Worm (Caenorhabditis elegans): Measurements from ENCODE around the gene M04G7.2.

M04G7.2 gene

DNA sequence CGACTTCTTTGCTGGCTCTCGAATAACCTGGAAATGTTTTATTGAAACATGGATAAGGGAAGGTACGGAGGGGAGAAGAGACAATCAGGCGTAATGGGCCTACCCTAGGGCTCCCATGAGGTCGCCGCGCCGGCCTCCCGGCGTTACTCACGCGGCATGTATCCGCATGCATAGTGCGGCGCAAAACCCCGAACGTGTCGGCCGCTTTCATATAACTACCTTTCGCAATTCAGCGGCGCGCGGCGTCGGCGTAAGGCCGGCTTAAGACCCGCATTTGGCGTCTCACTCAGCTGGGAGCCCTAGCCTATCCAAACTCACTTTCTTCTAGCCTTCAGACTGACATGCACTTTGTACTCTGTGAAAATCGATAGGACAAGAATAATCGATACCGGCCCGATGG lies 1.2 kb upstream of the M04G7.2 start:
- TF ChIP-seq ahr-1 (tag; optimal IDR thresholded peaks at IDR 0.05) (no peak), nhr-232 (tag; optimal IDR thresholded peaks at IDR 0.05) (no peak), elt-4 (tag; optimal IDR thresholded peaks at IDR 0.05) (peak; percentile 44)

- no peak for TF ChIP-seq zip-5 (tag; optimal IDR thresholded peaks at IDR 0.05)
- no peak for TF ChIP-seq Y22D7AL.16 (tag; optimal IDR thresholded peaks at IDR 0.05)
- TF ChIP-seq ztf-16 (tag; optimal IDR thresholded peaks at IDR 0.05): no peak
Observed at ce11 chrIV:455484-455883, 5.3 kb downstream of the M04G7.2 start, which contains the start of gene M04G7.1. Gene M04G7.1 (plus strand): TSS chrIV:455784.

DNA sequence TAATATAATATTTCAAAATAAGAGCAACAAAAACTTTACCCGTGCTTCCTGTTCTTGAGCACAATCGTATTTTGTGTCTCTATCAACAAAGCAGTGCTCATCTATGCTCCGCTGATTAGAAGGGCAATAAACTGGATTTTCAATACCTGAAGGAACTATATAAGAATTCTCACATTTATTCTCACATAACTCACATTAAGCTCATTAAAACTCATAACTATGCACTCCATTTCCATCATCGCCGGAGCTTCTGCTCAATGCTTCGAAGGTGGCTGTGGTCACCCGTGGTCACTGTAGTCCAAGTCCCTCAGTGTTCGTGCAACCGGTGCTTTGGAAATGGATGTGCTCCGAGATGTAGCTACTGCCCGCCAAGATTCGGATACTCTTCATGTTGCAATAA lies 6.0 kb downstream of the M04G7.2 start, which contains the start of the genes Y66H1A.8 and M04G7.5:
Y66H1A.8 (minus strand) TSS at position 101 of the 400 bp plus-strand sequence.
M04G7.5 (plus strand) TSS at position 258 of the 400 bp plus-strand sequence.
- TF ChIP-seq dmd-4 (tag; optimal IDR thresholded peaks at IDR 0.05; ENCODE audit: borderline replicate concordance) (no peak), lin-11 (tag; optimal IDR thresholded peaks at IDR 0.05) (no peak), mec-3 (tag; optimal IDR thresholded peaks at IDR 0.05; ENCODE audit: borderline replicate concordance) (no peak), ceh-6 (GFP tag; optimal IDR thresholded peaks at IDR 0.05) (no peak), K09A11.1 (tag; optimal IDR thresholded peaks at IDR 0.05; ENCODE audit: insufficient read depth) (no peak), ceh-2 (tag; optimal IDR thresholded peaks at IDR 0.05) (no peak), ama-1 (optimal IDR thresholded peaks at IDR 0.05) (no peak), ceh-9 (tag; optimal IDR thresholded peaks at IDR 0.05) (no peak), C38D4.7 (GFP tag; optimal IDR thresholded peaks at IDR 0.05) (no peak), ceh-34 (tag; optimal IDR thresholded peaks at IDR 0.05) (no peak), rnt-1 (tag; optimal IDR thresholded peaks at IDR 0.05) (no peak), ets-4 (tag; optimal IDR thresholded peaks at IDR 0.05) (no peak), ahr-1 (tag; optimal IDR thresholded peaks at IDR 0.05) (no peak), pha-2 (tag; optimal IDR thresholded peaks at IDR 0.05) (no peak), fkh-10 (GFP tag; optimal IDR thresholded peaks at IDR 0.05) (no peak), zip-5 (tag; optimal IDR thresholded peaks at IDR 0.05) (no peak), C08G9.2 (tag; optimal IDR thresholded peaks at IDR 0.05) (no peak)

DNA sequence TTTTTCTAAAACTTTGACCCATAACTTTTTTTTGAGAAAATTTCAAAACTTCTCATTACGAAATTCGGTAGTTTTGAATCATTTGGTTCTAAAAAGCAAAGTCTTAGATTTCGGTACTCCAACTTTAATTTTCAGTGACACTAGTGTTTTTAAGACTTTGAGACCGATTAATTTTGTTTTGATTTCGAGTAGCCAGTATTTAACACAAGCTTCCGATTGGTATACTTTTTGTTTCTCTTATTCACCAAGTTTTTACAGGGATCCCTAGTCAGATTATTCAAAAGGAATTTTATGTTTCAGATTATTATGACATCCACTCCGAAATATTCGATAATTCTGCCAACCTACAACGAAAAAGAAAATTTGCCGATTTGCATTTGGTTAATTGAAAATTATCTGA lies 15.5 kb downstream of the M04G7.2 start, which contains the start of gene dpm-1:
dpm-1 (plus strand) TSS at position 301 of the 400 bp plus-strand sequence.
- TF ChIP-seq ceh-31 (tag; optimal IDR thresholded peaks at IDR 0.05): no peak
- TF ChIP-seq fkh-10 (GFP tag; optimal IDR thresholded peaks at IDR 0.05): no peak
- no peak for TF ChIP-seq gmeb-2 (tag; optimal IDR thresholded peaks at IDR 0.05)
- no peak for TF ChIP-seq ceh-24 (tag; optimal IDR thresholded peaks at IDR 0.05)
- no peak for TF ChIP-seq mec-3 (tag; optimal IDR thresholded peaks at IDR 0.05; ENCODE audit: borderline replicate concordance)
- TF ChIP-seq nhr-232 (tag; optimal IDR thresholded peaks at IDR 0.05): no peak
- TF ChIP-seq F13H6.1 (tag; optimal IDR thresholded peaks at IDR 0.05): no peak

DNA sequence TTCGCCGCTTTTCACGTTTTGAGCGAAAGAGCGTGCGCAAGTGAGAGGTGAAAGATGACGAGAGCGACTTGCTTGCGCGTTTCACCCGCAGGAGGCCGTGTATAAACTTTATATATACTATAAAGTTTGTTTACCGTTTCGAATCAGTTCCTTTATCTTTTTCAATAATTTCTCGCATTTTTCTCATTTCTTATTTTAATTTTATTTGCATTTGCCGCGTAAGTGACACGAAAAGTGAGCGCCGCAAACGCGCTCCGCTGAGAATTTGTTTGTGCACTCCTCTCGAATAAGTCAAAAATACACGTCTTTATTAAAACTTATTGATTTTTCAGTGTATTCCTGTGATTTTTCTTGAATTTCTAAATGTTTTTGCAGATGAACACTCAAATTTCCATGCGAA lies 17.2 kb downstream of the M04G7.2 start, which contains the start of gene mrpl-55:
mrpl-55 (plus strand) TSS at position 364 of the 400 bp plus-strand sequence.
- peak; percentile 58 for TF ChIP-seq dve-1 (tag; optimal IDR thresholded peaks at IDR 0.05)
- TF ChIP-seq madf-2 (tag; optimal IDR thresholded peaks at IDR 0.05): no peak
- TF ChIP-seq sdc-2 (tag; optimal IDR thresholded peaks at IDR 0.05): no peak
- no peak for TF ChIP-seq Y22D7AL.16 (tag; optimal IDR thresholded peaks at IDR 0.05)
- peak; percentile 32 for TF ChIP-seq unc-55 (GFP tag; optimal IDR thresholded peaks at IDR 0.05)
- TF ChIP-seq gmeb-2 (tag; optimal IDR thresholded peaks at IDR 0.05): no peak
- no peak for TF ChIP-seq C38D4.7 (GFP tag; optimal IDR thresholded peaks at IDR 0.05)
- peak; percentile 14 for TF ChIP-seq che-1 (tag; optimal IDR thresholded peaks at IDR 0.05)
- peak; percentile 49 for TF ChIP-seq nfya-1 (tag; optimal IDR thresholded peaks at IDR 0.05)
- TF ChIP-seq ceh-2 (tag; optimal IDR thresholded peaks at IDR 0.05): peak; percentile 28
- peak; percentile 71 for TF ChIP-seq unc-42 (tag; optimal IDR thresholded peaks at IDR 0.05)
- peak; percentile 31 for TF ChIP-seq pax-1 (tag; optimal IDR thresholded peaks at IDR 0.05)
- no peak for TF ChIP-seq ceh-24 (tag; optimal IDR thresholded peaks at IDR 0.05)
- TF ChIP-seq ahr-1 (tag; optimal IDR thresholded peaks at IDR 0.05): no peak
- peak; percentile 52 for TF ChIP-seq ceh-18 (tag; optimal IDR thresholded peaks at IDR 0.05)
- no peak for TF ChIP-seq pat-9 (tag; optimal IDR thresholded peaks at IDR 0.05)
- TF ChIP-seq unc-86 (tag; optimal IDR thresholded peaks at IDR 0.05): peak; percentile 42
- peak; percentile 31 for TF ChIP-seq ref-2 (tag; optimal IDR thresholded peaks at IDR 0.05)
- TF ChIP-seq ceh-48 (tag; optimal IDR thresholded peaks at IDR 0.05): peak; percentile 75
- peak; percentile 17 for TF ChIP-seq ets-4 (tag; optimal IDR thresholded peaks at IDR 0.05)
- no peak for TF ChIP-seq fkh-6 (tag; optimal IDR thresholded peaks at IDR 0.05)
- TF ChIP-seq ceh-31 (tag; optimal IDR thresholded peaks at IDR 0.05): peak; percentile 71
- no peak for TF ChIP-seq C08G9.2 (tag; optimal IDR thresholded peaks at IDR 0.05)
- no peak for TF ChIP-seq lin-11 (tag; optimal IDR thresholded peaks at IDR 0.05)
- peak; percentile 23 for TF ChIP-seq ceh-14 (tag; optimal IDR thresholded peaks at IDR 0.05)
- no peak for TF ChIP-seq npax-4 (tag; optimal IDR thresholded peaks at IDR 0.05)
- no peak for TF ChIP-seq ztf-16 (tag; optimal IDR thresholded peaks at IDR 0.05)
- peak; percentile 68 for TF ChIP-seq tbx-2 (tag; optimal IDR thresholded peaks at IDR 0.05)
- peak; percentile 54 for TF ChIP-seq elt-2 (tag; optimal IDR thresholded peaks at IDR 0.05)
